Fruit fly (Drosophila melanogaster): ENCODE measurements around the gene Dhfr.
A peak's percentile ranks its signal among the peaks of the same experiment; 100 is the strongest.

Gene Dhfr

dm6 chr3R:16497379-16497778, 16.4 kb downstream of the Dhfr start (continued):
- TF ChIP-seq CG12155 (GFP tag; optimal IDR thresholded peaks at IDR 0.05) = peak; percentile 64
- peak; percentile 79 for TF ChIP-seq Spps (tag; optimal IDR thresholded peaks at IDR 0.05)
- TF ChIP-seq CG17361 (GFP tag; IDR thresholded peaks at IDR 0.05) = peak; percentile 86
- TF ChIP-seq slou (GFP tag; optimal IDR thresholded peaks at IDR 0.05) = peak; percentile 47
- 0 out of 2 replicates have a peak, but pooled peaks have one; percentile 58 for TF ChIP-seq CG16779 (GFP tag; IDR thresholded peaks at IDR 0.05)
- TF ChIP-seq kah (GFP tag; optimal IDR thresholded peaks at IDR 0.05) = peak; percentile 68
- TF ChIP-seq Lhr (GFP tag; optimal IDR thresholded peaks at IDR 0.05) = peak; percentile 81
- TF ChIP-seq CG3995 (GFP tag; optimal IDR thresholded peaks at IDR 0.05) = peak; percentile 6
- peak; percentile 86 for TF ChIP-seq CG15696 (tag; optimal IDR thresholded peaks at IDR 0.05)
- peak; percentile 96 for TF ChIP-seq Rfx (GFP tag; IDR thresholded peaks at IDR 0.05)
- peak; percentile 77 for TF ChIP-seq CG1233 (GFP tag; optimal IDR thresholded peaks at IDR 0.05)
- peak; percentile 75 for TF ChIP-seq CG6813 (GFP tag; optimal IDR thresholded peaks at IDR 0.05)
- peak; percentile 77 for TF ChIP-seq H2.0 (GFP tag; IDR thresholded peaks at IDR 0.05)
- peak; percentile 64 for TF ChIP-seq CG2202 (tag; optimal IDR thresholded peaks at IDR 0.05)
- TF ChIP-seq CG7372 (GFP tag; IDR thresholded peaks at IDR 0.05) = peak; percentile 74
- no peak for TF ChIP-seq mirr (GFP tag; optimal IDR thresholded peaks at IDR 0.05)
- peak; percentile 51 for TF ChIP-seq sd (tag; optimal IDR thresholded peaks at IDR 0.05)
- peak; percentile 80 for TF ChIP-seq Six4 (GFP tag; optimal IDR thresholded peaks at IDR 0.05)
- TF ChIP-seq CG3847 (GFP tag; IDR thresholded peaks at IDR 0.05) = peak; percentile 74
- TF ChIP-seq CG9817 (tag; optimal IDR thresholded peaks at IDR 0.05) = peak; percentile 83
- no peak for TF ChIP-seq CG7357 (GFP tag; IDR thresholded peaks at IDR 0.05)
- peak; percentile 59 for TF ChIP-seq Deaf1 (tag; optimal IDR thresholded peaks at IDR 0.05)
- peak; percentile 76 for TF ChIP-seq CG12104 (GFP tag; optimal IDR thresholded peaks at IDR 0.05)
- peak; percentile 74 for TF ChIP-seq CG9215 (GFP tag; IDR thresholded peaks at IDR 0.05)
- no peak for TF ChIP-seq CG31388 (GFP tag; optimal IDR thresholded peaks at IDR 0.05)
- TF ChIP-seq caup (GFP tag; optimal IDR thresholded peaks at IDR 0.05; ENCODE audit: severe bottlenecking) = peak; percentile 83
- peak; percentile 86 for TF ChIP-seq CG6175 (GFP tag; IDR thresholded peaks at IDR 0.05)
- peak; percentile 82 for TF ChIP-seq CG17328 (GFP tag; IDR thresholded peaks at IDR 0.05)
- TF ChIP-seq CG14860 (GFP tag; IDR thresholded peaks at IDR 0.05; ENCODE audit: partially characterized antibody) = no peak
- TF ChIP-seq CG31441 (GFP tag; IDR thresholded peaks at IDR 0.05) = peak; percentile 89
- TF ChIP-seq CG13287 (GFP tag; IDR thresholded peaks at IDR 0.05; ENCODE audit: partially characterized antibody) = no peak
- TF ChIP-seq CG8765 (GFP tag; IDR thresholded peaks at IDR 0.05) = peak; percentile 52; the same call in 1 of the 2 replicates
- peak; percentile 77 for TF ChIP-seq tap (tag; optimal IDR thresholded peaks at IDR 0.05)
- TF ChIP-seq rib (GFP tag; IDR thresholded peaks at IDR 0.05) = peak; percentile 24; the same call in 1 of the 2 replicates
- peak; percentile 26; the same call in 1 of the 2 replicates for TF ChIP-seq Bgb (GFP tag; IDR thresholded peaks at IDR 0.05; ENCODE audit: partially characterized antibody)
- TF ChIP-seq Eip74EF (GFP tag; optimal IDR thresholded peaks at IDR 0.05) = peak in 1 of 2 experiments; percentile 72
- no peak for TF ChIP-seq HLH4C (GFP tag; IDR thresholded peaks at IDR 0.05; ENCODE audit: partially characterized antibody)
- TF ChIP-seq CG10654 (GFP tag; optimal IDR thresholded peaks at IDR 0.05) = peak; percentile 80
- TF ChIP-seq sisA (GFP tag; IDR thresholded peaks at IDR 0.05) = peak; percentile 89
- peak; percentile 73 for TF ChIP-seq CG15514 (GFP tag; optimal IDR thresholded peaks at IDR 0.05)
- peak; percentile 61 for TF ChIP-seq fu2 (GFP tag; optimal IDR thresholded peaks at IDR 0.05)
- TF ChIP-seq sens-2 (GFP tag; IDR thresholded peaks at IDR 0.05) = peak; percentile 75; the same call in 1 of the 2 replicates
- TF ChIP-seq Dfd (GFP tag; optimal IDR thresholded peaks at IDR 0.05) = no peak
- TF ChIP-seq CG10366 (GFP tag; IDR thresholded peaks at IDR 0.05) = peak; percentile 88
- TF ChIP-seq maf-S (GFP tag; optimal IDR thresholded peaks at IDR 0.05) = peak; percentile 61
- peak; percentile 85 for TF ChIP-seq CG18599 (GFP tag; optimal IDR thresholded peaks at IDR 0.05)
- TF ChIP-seq CG13123 (GFP tag; optimal IDR thresholded peaks at IDR 0.05) = peak; percentile 63
- TF ChIP-seq BtbVII (GFP tag; optimal IDR thresholded peaks at IDR 0.05) = peak; percentile 65
- peak; percentile 81 for TF ChIP-seq CG12942 (GFP tag; optimal IDR thresholded peaks at IDR 0.05)
- peak; percentile 53; the same call in 1 of the 2 replicates for TF ChIP-seq GATAe (GFP tag; conservative IDR thresholded peaks at IDR 0.05)
